Fruit fly (Drosophila melanogaster) whole organism, embryonic: ENCODE data around the gene TwdlC.

Source experiments
- B-H2 ChIP-seq: fragments of 200-800 bp; sonication (Bioruptor generic); optimal IDR thresholded peaks from 2 replicates; lab custom pipeline; 2018; ENCODE audit warnings: missing biosample characterization, mild to moderate bottlenecking, missing genetic modification characterization
- Bdp1 ChIP-seq: fragments of 200-800 bp; sonication (Bioruptor generic); optimal IDR thresholded peaks from 3 replicates; lab custom pipeline; 2016; ENCODE audit warnings: missing biosample characterization, missing genetic modification characterization
- Bgb ChIP-seq: fragments of 200-800 bp; sonication (Bioruptor generic); IDR thresholded peaks from 2 replicates; pipeline ENCODE4 v1.3.6; 2022; ENCODE audit warnings: missing biosample characterization, missing genetic modification characterization; ENCODE audit not compliant: partially characterized antibody
- CG10147 ChIP-seq: fragments of 200-800 bp; sonication (Bioruptor generic); optimal IDR thresholded peaks from 2 replicates; lab custom pipeline; 2019; ENCODE audit warnings: missing biosample characterization, mild to moderate bottlenecking, missing genetic modification characterization, moderate library complexity
- CG11093 ChIP-seq: fragments of 200-800 bp; sonication (Bioruptor generic); IDR thresholded peaks from 3 replicates; pipeline ENCODE4 v1.3.6; 2022; ENCODE audit warnings: missing biosample characterization, missing genetic modification characterization
- CG11456 ChIP-seq: fragments of 200-800 bp; sonication (Bioruptor generic); IDR thresholded peaks from 3 replicates; pipeline ENCODE4 v1.3.6; 2022; ENCODE audit warnings: missing biosample characterization, missing genetic modification characterization
- CG12299 ChIP-seq: fragments of 200-800 bp; sonication (Bioruptor generic); optimal IDR thresholded peaks from 2 replicates; lab custom pipeline; 2018; ENCODE audit warnings: missing biosample characterization, mild to moderate bottlenecking, missing genetic modification characterization
- CG13287 ChIP-seq: fragments of 200-800 bp; sonication (Bioruptor generic); IDR thresholded peaks from 2 replicates; pipeline ENCODE4 v1.3.6; 2022; ENCODE audit warnings: missing biosample characterization, missing genetic modification characterization; ENCODE audit not compliant: partially characterized antibody
- CG13624 ChIP-seq: fragments of 200-800 bp; sonication (Bioruptor generic); optimal IDR thresholded peaks from 2 replicates; lab custom pipeline; 2016; ENCODE audit warnings: missing biosample characterization, missing genetic modification characterization
- CG13894 ChIP-seq: fragments of 200-800 bp; sonication (Bioruptor generic); optimal IDR thresholded peaks from 3 replicates; lab custom pipeline; 2018; ENCODE audit warnings: missing biosample characterization, mild to moderate bottlenecking, missing genetic modification characterization, moderate library complexity
- CG18262 ChIP-seq: fragments of 200-800 bp; optimal IDR thresholded peaks from 3 replicates; lab custom pipeline; 2019; ENCODE audit warnings: missing biosample characterization, mild to moderate bottlenecking, missing genetic modification characterization, moderate library complexity
- CG2116 ChIP-seq: fragments of 200-800 bp; sonication (Bioruptor generic); optimal IDR thresholded peaks from 3 replicates; lab custom pipeline; 2018; ENCODE audit warnings: missing biosample characterization, mild to moderate bottlenecking, missing genetic modification characterization
- CG2712 ChIP-seq: fragments of 200-800 bp; optimal IDR thresholded peaks from 3 replicates; lab custom pipeline; 2019; ENCODE audit warnings: missing biosample characterization, mild to moderate bottlenecking, missing genetic modification characterization, moderate library complexity
- CG33213 ChIP-seq: fragments of 200-800 bp; sonication (Bioruptor generic); optimal IDR thresholded peaks from 3 replicates; lab custom pipeline; 2016; ENCODE audit warnings: missing biosample characterization, missing genetic modification characterization
- CG3838 ChIP-seq: fragments of 200-800 bp; sonication (Bioruptor generic); optimal IDR thresholded peaks from 3 replicates; lab custom pipeline; 2016; ENCODE audit warnings: missing biosample characterization, missing genetic modification characterization
- CG4360 ChIP-seq: fragments of 200-800 bp; sonication (Bioruptor generic); IDR thresholded peaks from 2 replicates; pipeline ENCODE4 v1.3.6; 2022; ENCODE audit warnings: missing biosample characterization, missing genetic modification characterization
- CG4424 ChIP-seq: fragments of 200-800 bp; sonication (Bioruptor generic); optimal IDR thresholded peaks from 3 replicates; lab custom pipeline; 2016; ENCODE audit warnings: missing biosample characterization, missing genetic modification characterization
- CG8924 ChIP-seq: fragments of 200-800 bp; optimal IDR thresholded peaks from 3 replicates; lab custom pipeline; 2019; ENCODE audit warnings: missing biosample characterization, mild to moderate bottlenecking, missing genetic modification characterization, moderate library complexity
- CG8944 ChIP-seq: fragments of 200-800 bp; sonication (Bioruptor generic); optimal IDR thresholded peaks from 3 replicates; lab custom pipeline; 2016; ENCODE audit warnings: missing biosample characterization, missing genetic modification characterization
- CG9797 ChIP-seq: fragments of 200-800 bp; sonication (Bioruptor generic); optimal IDR thresholded peaks from 3 replicates; lab custom pipeline; 2018; ENCODE audit warnings: missing biosample characterization, mild to moderate bottlenecking, missing genetic modification characterization
- CHES-1-like ChIP-seq: fragments of 200-800 bp; sonication (Bioruptor generic); optimal IDR thresholded peaks from 2 replicates; lab custom pipeline; 2016; ENCODE audit warnings: missing biosample characterization, missing genetic modification characterization
- CoRest ChIP-seq: fragments of 200-800 bp; sonication (Bioruptor generic); optimal IDR thresholded peaks from 3 replicates; lab custom pipeline; 2018; ENCODE audit warnings: missing biosample characterization, mild to moderate bottlenecking, missing genetic modification characterization, moderate library complexity
- Dfd ChIP-seq, 2 experiments: fragments of >200 bp; optimal IDR thresholded peaks; 2 replicates each; lab custom pipeline; 2017; ENCODE audit warnings: missing biosample characterization in 2 of 2, missing genetic modification characterization in 2 of 2
- Dp ChIP-seq: fragments of 200-800 bp; sonication (Bioruptor generic); optimal IDR thresholded peaks from 2 replicates; lab custom pipeline; 2018; ENCODE audit warnings: missing biosample characterization, mild to moderate bottlenecking, missing genetic modification characterization, moderate library complexity
- Dref ChIP-seq: fragments of 200-800 bp; sonication (Bioruptor generic); IDR thresholded peaks from 2 replicates; pipeline ENCODE4 v1.3.6; 2022; ENCODE audit warnings: missing biosample characterization, missing genetic modification characterization
- Gsc ChIP-seq: fragments of 200-800 bp; sonication (Bioruptor generic); IDR thresholded peaks from 2 replicates; pipeline ENCODE4 v1.3.6; 2022; ENCODE audit warnings: missing biosample characterization, missing genetic modification characterization
- H2.0 ChIP-seq: fragments of 200-800 bp; sonication (Bioruptor generic); IDR thresholded peaks from 2 replicates; pipeline ENCODE4 v1.3.6; 2022; ENCODE audit warnings: missing biosample characterization, missing genetic modification characterization
- HLH4C ChIP-seq: fragments of 200-800 bp; sonication (Bioruptor generic); IDR thresholded peaks from 3 replicates; pipeline ENCODE4 v1.3.6; 2022; ENCODE audit warnings: missing biosample characterization, missing genetic modification characterization; ENCODE audit not compliant: partially characterized antibody
- Hr78 ChIP-seq, 2 experiments: fragments of 200-800 bp in 1 of 2; fragments of >200 bp in 1 of 2; sonication (Bioruptor generic) in 1 of 2; optimal IDR thresholded peaks; 2 replicates each; lab custom pipeline; 2017 to 2019; ENCODE audit warnings: missing biosample characterization in 2 of 2, missing genetic modification characterization in 2 of 2, mild to moderate bottlenecking in 1 of 2, moderate library complexity in 1 of 2
- Hsf ChIP-seq: fragments of 200-800 bp; sonication (Bioruptor generic); optimal IDR thresholded peaks from 3 replicates; lab custom pipeline; 2016; ENCODE audit warnings: missing biosample characterization, missing genetic modification characterization
- Lpt ChIP-seq: fragments of >200 bp; optimal IDR thresholded peaks from 2 replicates; lab custom pipeline; 2018; ENCODE audit warnings: missing biosample characterization, missing genetic modification characterization
- NFAT ChIP-seq: fragments of 200-800 bp; sonication (Bioruptor generic); IDR thresholded peaks from 2 replicates; pipeline ENCODE4 v1.3.6; 2022; ENCODE audit warnings: missing biosample characterization, missing genetic modification characterization
- Nf-YB ChIP-seq: fragments of 200-800 bp; sonication (Bioruptor generic); optimal IDR thresholded peaks from 3 replicates; lab custom pipeline; 2019; ENCODE audit warnings: missing biosample characterization, mild to moderate bottlenecking, missing genetic modification characterization, moderate library complexity
- Nf-YC ChIP-seq: fragments of 200-800 bp; optimal IDR thresholded peaks from 3 replicates; lab custom pipeline; 2019; ENCODE audit warnings: missing biosample characterization, mild to moderate bottlenecking, missing genetic modification characterization, moderate library complexity
- Xrp1 ChIP-seq: fragments of 200-800 bp; sonication (Bioruptor generic); IDR thresholded peaks from 2 replicates; pipeline ENCODE4 v1.3.6; 2022; ENCODE audit warnings: missing biosample characterization, missing genetic modification characterization
- btn ChIP-seq: fragments of 200-800 bp; sonication (Bioruptor generic); optimal IDR thresholded peaks from 2 replicates; lab custom pipeline; 2016; ENCODE audit warnings: missing biosample characterization, missing genetic modification characterization
- ci ChIP-seq: fragments of 200-800 bp; sonication (Bioruptor generic); IDR thresholded peaks from 3 replicates; pipeline ENCODE4 v1.3.6; 2022; ENCODE audit warnings: missing biosample characterization, missing genetic modification characterization
- corto ChIP-seq: fragments of 200-800 bp; sonication (Bioruptor generic); optimal IDR thresholded peaks from 2 replicates; lab custom pipeline; 2016; ENCODE audit warnings: missing biosample characterization, mild to moderate bottlenecking, missing genetic modification characterization, moderate library complexity
- dpn ChIP-seq, 2 experiments: fragments of 200-800 bp; sonication (Bioruptor generic); optimal IDR thresholded peaks; 3 replicates each; lab custom pipeline; 2016; ENCODE audit warnings: missing biosample characterization in 2 of 2, missing genetic modification characterization in 2 of 2
- ftz-f1 ChIP-seq: fragments of 200-800 bp; sonication (Bioruptor generic); optimal IDR thresholded peaks from 2 replicates; lab custom pipeline; 2016; ENCODE audit warnings: missing biosample characterization, missing genetic modification characterization
- hbn ChIP-seq: fragments of 200-800 bp; sonication (Bioruptor generic); IDR thresholded peaks from 2 replicates; pipeline ENCODE4 v1.3.6; 2022; ENCODE audit warnings: missing biosample characterization, missing genetic modification characterization; ENCODE audit not compliant: partially characterized antibody
- hth ChIP-seq: fragments of >200 bp; optimal IDR thresholded peaks from 2 replicates; lab custom pipeline; 2017; ENCODE audit warnings: inconsistent platforms
- jing ChIP-seq: fragments of 200-800 bp; sonication (Bioruptor generic); optimal IDR thresholded peaks from 2 replicates; lab custom pipeline; 2018; ENCODE audit warnings: missing biosample characterization, mild to moderate bottlenecking, missing genetic modification characterization
- lbe ChIP-seq: fragments of 200-800 bp; sonication (Bioruptor generic); optimal IDR thresholded peaks from 2 replicates; lab custom pipeline; 2016; ENCODE audit warnings: missing biosample characterization, mild to moderate bottlenecking, missing genetic modification characterization
- nerfin-2 ChIP-seq: fragments of 200-800 bp; sonication (Bioruptor generic); IDR thresholded peaks from 2 replicates; pipeline ENCODE4 v1.3.6; 2022; ENCODE audit warnings: missing biosample characterization, missing genetic modification characterization; ENCODE audit not compliant: partially characterized antibody
- nmo ChIP-seq: fragments of 200-800 bp; sonication (Bioruptor generic); optimal IDR thresholded peaks from 2 replicates; lab custom pipeline; 2018; ENCODE audit warnings: missing biosample characterization, mild to moderate bottlenecking, missing genetic modification characterization, moderate library complexity
- peb ChIP-seq: fragments of 200-800 bp; sonication (Bioruptor generic); IDR thresholded peaks from 2 replicates; pipeline ENCODE4 v1.3.6; 2022; ENCODE audit warnings: missing biosample characterization, missing genetic modification characterization
- sens ChIP-seq: fragments of 200-800 bp; sonication (Bioruptor generic); peaks from one replicate; lab custom pipeline; 2016; ENCODE audit warnings: missing biosample characterization, missing genetic modification characterization
- sqz ChIP-seq: fragments of 200-800 bp; sonication (Bioruptor generic); optimal IDR thresholded peaks from 3 replicates; lab custom pipeline; 2018; ENCODE audit warnings: missing biosample characterization, mild to moderate bottlenecking, missing genetic modification characterization
- sug ChIP-seq: fragments of 200-800 bp; optimal IDR thresholded peaks from 2 replicates; lab custom pipeline; 2019; ENCODE audit warnings: missing biosample characterization, mild to moderate bottlenecking, missing genetic modification characterization, moderate library complexity

Gene TwdlC

DNA sequence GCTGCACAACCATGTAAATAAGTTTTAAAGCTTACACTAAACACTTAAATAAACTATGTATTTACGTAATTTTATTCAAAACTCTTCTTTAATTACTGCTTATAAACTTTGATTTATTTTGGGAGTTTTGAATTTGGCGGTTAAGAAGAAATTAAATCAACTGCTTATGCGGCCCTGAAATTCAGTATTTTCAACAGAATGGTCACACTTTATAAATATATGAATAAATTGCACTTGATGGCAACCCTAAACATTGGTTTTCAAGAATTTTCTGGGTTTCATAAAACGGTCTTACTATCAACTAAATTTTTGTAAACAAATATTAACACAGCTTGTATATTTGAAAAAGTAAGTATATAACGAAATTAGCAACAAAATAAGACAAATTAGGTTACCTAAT is 49.4 kb upstream of the TwdlC start, which contains the start of gene CG14252 (continued):
- no peak for TF ChIP-seq CG12299 (tag; lab: Kevin White, UChicago)
- peak; percentile 21 for TF ChIP-seq CG18262 (tag; lab: Kevin White, UChicago)
- peak; percentile 5 for TF ChIP-seq CG4424 (GFP tag; lab: Kevin White, UChicago)
- TF ChIP-seq CG13894 (tag; lab: Kevin White, UChicago): peak; percentile 55
- TF ChIP-seq CG2116: peak; percentile 48
- TF ChIP-seq Hsf (GFP tag; lab: Kevin White, UChicago): no peak
- peak; percentile 16 for TF ChIP-seq CG13624 (GFP tag; lab: Kevin White, UChicago)
- TF ChIP-seq btn (GFP tag; lab: Kevin White, UChicago): no peak
- peak; percentile 4 for TF ChIP-seq ftz-f1 (GFP tag; lab: Kevin White, UChicago)
- peak; percentile 63 for TF ChIP-seq nmo (GFP tag; lab: Kevin White, UChicago)
- peak in 1 of 2 experiments; percentile 16 for TF ChIP-seq dpn (GFP tag; optimal IDR thresholded peaks at IDR 0.05; lab: Kevin White, UChicago)
- TF ChIP-seq Bdp1 (GFP tag; lab: Kevin White, UChicago): peak; percentile 36
- TF ChIP-seq CG11093 (GFP tag; lab: Robert Waterston, UW): no peak
- no peak for TF ChIP-seq peb (GFP tag; lab: Robert Waterston, UW)
- TF ChIP-seq CG8924 (tag; lab: Kevin White, UChicago): peak; percentile 17
- TF ChIP-seq Xrp1: peak; percentile 24; the same call in 1 of the 2 replicates
- TF ChIP-seq CG9797 (GFP tag; lab: Kevin White, UChicago): peak; percentile 82
- peak; percentile 31; the same call in 1 of the 2 replicates for TF ChIP-seq CG13287 (GFP tag; lab: Robert Waterston, UW)
- peak; percentile 96 for TF ChIP-seq Dp (GFP tag; lab: Kevin White, UChicago)
- peak; percentile 65 for TF ChIP-seq CG33213 (GFP tag; lab: Kevin White, UChicago)
- TF ChIP-seq sug (tag; lab: Kevin White, UChicago): peak; percentile 27
- no peak for TF ChIP-seq CG8944 (GFP tag; lab: Kevin White, UChicago)
- peak; percentile 23 for TF ChIP-seq CoRest
- peak; percentile 53 for TF ChIP-seq CG10147
- no peak for TF ChIP-seq H2.0

DNA sequence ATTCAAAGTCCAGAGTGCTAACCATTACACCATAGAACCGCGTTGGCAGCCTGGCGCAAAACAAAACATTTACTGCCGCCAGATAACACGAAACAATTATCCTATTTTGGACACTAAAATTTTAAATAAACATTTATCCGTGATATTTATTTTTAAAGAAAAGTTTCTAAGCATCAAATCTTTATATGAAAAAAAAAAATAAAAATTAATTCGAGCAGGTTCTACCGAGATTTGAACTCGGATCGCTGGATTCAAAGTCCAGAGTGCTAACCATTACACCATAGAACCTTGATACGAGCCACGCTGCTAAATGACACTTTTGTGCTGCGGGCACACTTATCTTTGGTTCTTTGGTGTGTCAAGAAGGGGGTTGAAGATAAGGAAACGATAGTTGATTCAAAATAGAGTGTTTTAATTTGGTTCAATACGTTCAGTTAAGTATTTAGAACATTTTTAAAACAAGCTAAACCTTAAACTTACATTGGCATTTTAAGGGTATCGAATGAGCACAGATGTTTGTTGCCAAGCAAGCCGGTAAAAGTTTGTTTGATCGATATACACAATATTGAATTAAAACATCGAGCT is 47.2 kb upstream of the TwdlC start, which contains the start of gene Spag1:
Gene Spag1, plus strand, starts transcription at position 535 of the 585 bp plus-strand sequence.
- TF ChIP-seq Gsc (no peak), CG3838 (GFP tag; lab: Kevin White, UChicago) (no peak), HLH4C (GFP tag; lab: Robert Waterston, UW) (peak; percentile 80), sens (peak; percentile 69), sqz (peak; percentile 81), hbn (GFP tag; lab: Robert Waterston, UW) (peak; percentile 43; the same call in 1 of the 2 replicates), Lpt (GFP tag; lab: Kevin White, UChicago) (no peak), CG13287 (GFP tag; lab: Robert Waterston, UW) (peak; percentile 67), hth (no peak), lbe (GFP tag; lab: Kevin White, UChicago) (peak; percentile 64), B-H2 (GFP tag; lab: Kevin White, UChicago) (no peak), Hr78 (GFP tag; optimal IDR thresholded peaks at IDR 0.05; lab: Kevin White, UChicago) (no peak), Nf-YB (GFP tag; lab: Kevin White, UChicago) (no peak), ci (GFP tag; lab: Robert Waterston, UW) (no peak), Nf-YC (tag; lab: Kevin White, UChicago) (peak; percentile 46), CG2712 (peak; percentile 43), Dref (GFP tag; lab: Robert Waterston, UW) (no peak), Bgb (GFP tag; lab: Robert Waterston, UW) (peak; percentile 87), Dfd (GFP tag; optimal IDR thresholded peaks at IDR 0.05; lab: Kevin White, UChicago) (no peak), jing (GFP tag; lab: Kevin White, UChicago) (no peak), CHES-1-like (GFP tag; lab: Kevin White, UChicago) (no peak), CG11456 (GFP tag; lab: Robert Waterston, UW) (no peak), nerfin-2 (peak; percentile 64; the same call in 1 of the 2 replicates), NFAT (GFP tag; lab: Robert Waterston, UW) (no peak), corto (GFP tag; lab: Kevin White, UChicago) (peak; percentile 55), CG4360 (GFP tag; lab: Robert Waterston, UW) (no peak)
